Fruit fly (Drosophila melanogaster) whole organism, prepupa: ENCODE results near the gene CG43293.

Experiments used
- CG10631 ChIP-seq: fragments of 200-800 bp; sonication (Bioruptor generic); optimal IDR thresholded peaks from 2 replicates; lab custom pipeline; 2016; ENCODE audit warnings: missing biosample characterization, missing genetic modification characterization
- CG11762 ChIP-seq: fragments of 200-800 bp; sonication (Bioruptor generic); optimal IDR thresholded peaks from 3 replicates; lab custom pipeline; 2016; ENCODE audit warnings: missing biosample characterization, missing genetic modification characterization; ENCODE audit not compliant: insufficient read depth
- CG11902 ChIP-seq: fragments of 200-800 bp; sonication (Bioruptor generic); optimal IDR thresholded peaks from 3 replicates; lab custom pipeline; 2016; ENCODE audit warnings: missing biosample characterization, missing genetic modification characterization
- CG1621 ChIP-seq: fragments of 200-800 bp; sonication (Bioruptor generic); optimal IDR thresholded peaks from 3 replicates; lab custom pipeline; 2018; ENCODE audit warnings: missing biosample characterization, mild to moderate bottlenecking, missing genetic modification characterization
- CG31627 ChIP-seq: fragments of 200-800 bp; sonication (Bioruptor generic); optimal IDR thresholded peaks from 3 replicates; lab custom pipeline; 2016; ENCODE audit warnings: missing biosample characterization, missing genetic modification characterization
- CG32006 ChIP-seq: fragments of 200-800 bp; sonication (Bioruptor generic); optimal IDR thresholded peaks from 3 replicates; lab custom pipeline; 2017; ENCODE audit warnings: missing biosample characterization, mild to moderate bottlenecking, missing genetic modification characterization
- CG4318 ChIP-seq: fragments of 200-800 bp; sonication (Bioruptor generic); optimal IDR thresholded peaks from 3 replicates; lab custom pipeline; 2017; ENCODE audit warnings: missing biosample characterization, mild to moderate bottlenecking, missing genetic modification characterization
- CG6163 ChIP-seq: fragments of 200-800 bp; sonication (Bioruptor generic); IDR thresholded peaks from 3 replicates; pipeline ENCODE4 v1.3.6; 2022; ENCODE audit warnings: missing biosample characterization, missing genetic modification characterization
- CG6276 ChIP-seq: fragments of 200-800 bp; sonication (Bioruptor generic); optimal IDR thresholded peaks from 2 replicates; lab custom pipeline; 2017; ENCODE audit warnings: missing biosample characterization, mild to moderate bottlenecking, missing genetic modification characterization
- CG6792 ChIP-seq: fragments of 200-800 bp; sonication (Bioruptor generic); optimal IDR thresholded peaks from 3 replicates; lab custom pipeline; 2016; ENCODE audit warnings: missing biosample characterization, missing genetic modification characterization
- CG6808 ChIP-seq: fragments of 200-800 bp; sonication (Bioruptor generic); optimal IDR thresholded peaks from 3 replicates; lab custom pipeline; 2017; ENCODE audit warnings: missing biosample characterization, missing genetic modification characterization, mild to moderate bottlenecking, moderate library complexity, missing genetic modification reagents
- CG6854 ChIP-seq: fragments of 200-800 bp; sonication (Bioruptor generic); optimal IDR thresholded peaks from 2 replicates; lab custom pipeline; 2017; ENCODE audit warnings: missing biosample characterization, mild to moderate bottlenecking, missing genetic modification characterization
- CG8119 ChIP-seq: fragments of 200-800 bp; sonication (Bioruptor generic); IDR thresholded peaks from 3 replicates; pipeline ENCODE4 v1.3.6; 2022; ENCODE audit warnings: missing biosample characterization, missing genetic modification characterization
- CG8632 ChIP-seq: fragments of 200-800 bp; sonication (Bioruptor generic); optimal IDR thresholded peaks from 3 replicates; lab custom pipeline; 2016; ENCODE audit warnings: missing biosample characterization, missing genetic modification characterization
- CG9139 ChIP-seq: fragments of 200-800 bp; sonication (Bioruptor generic); optimal IDR thresholded peaks from 3 replicates; lab custom pipeline; 2017; ENCODE audit warnings: missing biosample characterization, mild to moderate bottlenecking, missing genetic modification characterization
- Eip78C ChIP-seq: fragments of 200-800 bp; sonication (Bioruptor generic); peaks from one replicate; lab custom pipeline; 2016; ENCODE audit warnings: missing biosample characterization, missing genetic modification characterization
- Eip93F ChIP-seq: fragments of 200-800 bp; sonication (Bioruptor generic); optimal IDR thresholded peaks from 2 replicates; lab custom pipeline; 2016; ENCODE audit warnings: missing biosample characterization, mild to moderate bottlenecking, missing genetic modification characterization
- Ets21C ChIP-seq: fragments of 200-800 bp; sonication (Bioruptor generic); optimal IDR thresholded peaks from 3 replicates; lab custom pipeline; 2016; ENCODE audit warnings: missing biosample characterization, missing genetic modification characterization
- Ets96B ChIP-seq: fragments of 200-800 bp; optimal IDR thresholded peaks from 2 replicates; lab custom pipeline; 2019; ENCODE audit warnings: missing biosample characterization, mild to moderate bottlenecking, missing genetic modification characterization, moderate library complexity
- Hr4 ChIP-seq: fragments of 200-800 bp; sonication (Bioruptor generic); optimal IDR thresholded peaks from 3 replicates; lab custom pipeline; 2016; ENCODE audit warnings: missing biosample characterization, missing genetic modification characterization
- Lpt ChIP-seq: fragments of 200-800 bp; sonication (Bioruptor generic); optimal IDR thresholded peaks from 3 replicates; lab custom pipeline; 2016; ENCODE audit warnings: missing biosample characterization, missing genetic modification characterization
- Sox14 ChIP-seq: fragments of 200-800 bp; sonication (Bioruptor generic); optimal IDR thresholded peaks from 3 replicates; lab custom pipeline; 2016; ENCODE audit warnings: missing biosample characterization, missing genetic modification characterization
- Sox15 ChIP-seq: fragments of 200-800 bp; sonication (Bioruptor generic); optimal IDR thresholded peaks from 3 replicates; lab custom pipeline; 2016; ENCODE audit warnings: missing biosample characterization, missing genetic modification characterization
- achi ChIP-seq: fragments of 200-800 bp; sonication (Bioruptor generic); optimal IDR thresholded peaks from 3 replicates; lab custom pipeline; 2016; ENCODE audit warnings: missing biosample characterization, missing genetic modification characterization
- cyc ChIP-seq: fragments of 200-800 bp; sonication (Bioruptor generic); optimal IDR thresholded peaks from 3 replicates; lab custom pipeline; 2016; ENCODE audit warnings: missing biosample characterization, missing genetic modification characterization
- dac ChIP-seq: fragments of 200-800 bp; sonication (Bioruptor generic); optimal IDR thresholded peaks from 2 replicates; lab custom pipeline; 2017; ENCODE audit warnings: missing biosample characterization, mild to moderate bottlenecking, missing genetic modification characterization
- eg ChIP-seq: fragments of 200-800 bp; sonication (Bioruptor generic); IDR thresholded peaks from 3 replicates; pipeline ENCODE4 v1.3.6; 2022; ENCODE audit warnings: missing biosample characterization, missing genetic modification characterization
- esn ChIP-seq: fragments of 200-800 bp; sonication (Bioruptor generic); optimal IDR thresholded peaks from 2 replicates; lab custom pipeline; 2016; ENCODE audit warnings: missing biosample characterization, mild to moderate bottlenecking, missing genetic modification characterization, moderate library complexity
- fd59A ChIP-seq: fragments of 200-800 bp; sonication (Bioruptor generic); optimal IDR thresholded peaks from 2 replicates; lab custom pipeline; 2017; ENCODE audit warnings: missing biosample characterization, mild to moderate bottlenecking, missing genetic modification characterization, missing genetic modification reagents
- fd85E ChIP-seq: fragments of 200-800 bp; sonication (Bioruptor generic); optimal IDR thresholded peaks from 3 replicates; lab custom pipeline; 2016; ENCODE audit warnings: missing biosample characterization, missing genetic modification characterization
- fkh ChIP-seq: fragments of 200-800 bp; sonication (Bioruptor generic); optimal IDR thresholded peaks from 3 replicates; lab custom pipeline; 2017; ENCODE audit warnings: missing biosample characterization, mild to moderate bottlenecking, missing genetic modification characterization, moderate library complexity
- lz ChIP-seq: fragments of 200-800 bp; sonication (Bioruptor generic); optimal IDR thresholded peaks from 3 replicates; lab custom pipeline; 2016; ENCODE audit warnings: missing biosample characterization, missing genetic modification characterization
- pdm3 ChIP-seq: fragments of 200-800 bp; sonication (Bioruptor generic); optimal IDR thresholded peaks from 3 replicates; lab custom pipeline; 2016; ENCODE audit warnings: missing biosample characterization, missing genetic modification characterization
- spab ChIP-seq: fragments of 200-800 bp; sonication (Bioruptor generic); optimal IDR thresholded peaks from 2 replicates; lab custom pipeline; 2017; ENCODE audit warnings: missing biosample characterization, mild to moderate bottlenecking, missing genetic modification characterization, missing genetic modification reagents
- svp ChIP-seq: fragments of 200-800 bp; sonication (Bioruptor generic); peaks from one replicate; lab custom pipeline; 2016; ENCODE audit warnings: missing biosample characterization, missing genetic modification characterization
- topi ChIP-seq: fragments of 200-800 bp; sonication (Bioruptor generic); optimal IDR thresholded peaks from 3 replicates; lab custom pipeline; 2016; ENCODE audit warnings: missing biosample characterization, missing genetic modification characterization

The CG43293 gene

dm6 chr3L:6154951-6155394 lies 30.0 kb upstream of the CG43293 start (continued):
- TF ChIP-seq fkh (GFP tag; lab: Kevin White, UChicago) (no peak), Ets96B (tag; lab: Kevin White, UChicago) (peak; percentile 37), CG4318 (GFP tag; lab: Kevin White, UChicago) (no peak), eg (GFP tag; lab: Robert Waterston, UW) (peak; percentile 84), Eip78C (GFP tag; lab: Kevin White, UChicago) (peak; percentile 73), CG1621 (tag; lab: Kevin White, UChicago) (peak; percentile 57), CG6792 (GFP tag; lab: Kevin White, UChicago) (peak; percentile 12), CG11762 (GFP tag; lab: Kevin White, UChicago) (peak; percentile 30), pdm3 (peak; percentile 15), dac (GFP tag; lab: Kevin White, UChicago) (no peak), Lpt (peak; percentile 31), CG6163 (peak; percentile 82), spab (GFP tag; lab: Kevin White, UChicago) (peak; percentile 57), topi (GFP tag; lab: Kevin White, UChicago) (no peak)

dm6 chr3L:6157327-6158032 lies 27.5 kb upstream of the CG43293 start, which contains the start of gene CG13297:
TSS of gene CG13297 (minus strand) at chr3L:6157377.
- TF ChIP-seq Eip78C (GFP tag; lab: Kevin White, UChicago) (peak; percentile 34), CG32006 (peak; percentile 14), CG8632 (GFP tag; lab: Kevin White, UChicago) (no peak), CG6276 (GFP tag; lab: Kevin White, UChicago) (peak; percentile 33)
- TF ChIP-seq, all 60 proteins: peak for 3

DNA sequence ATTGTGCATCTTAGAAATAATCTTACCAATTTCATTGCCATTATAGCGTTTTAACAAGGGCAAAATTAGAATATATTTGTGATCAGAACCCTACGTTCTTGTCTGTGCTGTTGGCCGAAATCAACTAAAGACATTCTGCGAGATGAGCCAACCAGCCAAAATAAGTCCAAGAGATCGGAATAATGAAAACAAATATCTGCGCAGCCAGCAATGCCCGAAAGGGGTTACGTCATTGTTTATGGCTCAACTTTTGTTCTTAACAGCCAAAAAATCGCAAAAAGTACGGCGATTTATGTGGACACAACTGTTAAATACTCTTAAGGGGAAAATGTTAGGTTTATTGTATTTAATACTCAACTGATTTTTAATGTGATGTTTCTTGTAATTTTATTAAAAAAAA lies 26.5 kb upstream of the CG43293 start, which contains the start of gene Cpr65Ay:
Cpr65Ay (minus strand) TSS at position 101 of the 400 bp plus-strand sequence.
- TF ChIP-seq lz (GFP tag; lab: Kevin White, UChicago), result no peak
- no peak for TF ChIP-seq fd85E (GFP tag; lab: Kevin White, UChicago)
- TF ChIP-seq achi (GFP tag; lab: Kevin White, UChicago), result no peak
- no peak for TF ChIP-seq Sox15 (GFP tag; lab: Kevin White, UChicago)
- no peak for TF ChIP-seq fd59A (GFP tag; lab: Kevin White, UChicago)
- no peak for TF ChIP-seq Hr4 (GFP tag; lab: Kevin White, UChicago)
- TF ChIP-seq CG9139 (GFP tag; lab: Kevin White, UChicago), result no peak
- TF ChIP-seq cyc (GFP tag; lab: Kevin White, UChicago), result no peak
- no peak for TF ChIP-seq esn (GFP tag; lab: Kevin White, UChicago)
- TF ChIP-seq CG6808 (GFP tag; lab: Kevin White, UChicago), result no peak
- TF ChIP-seq pdm3, result no peak
- no peak for TF ChIP-seq CG6163
- TF ChIP-seq CG10631 (GFP tag; lab: Kevin White, UChicago), result no peak
- TF ChIP-seq Sox14, result no peak
- no peak for TF ChIP-seq CG11902 (GFP tag; lab: Kevin White, UChicago)
- no peak for TF ChIP-seq Ets21C
- no peak for TF ChIP-seq CG31627
- TF ChIP-seq Eip93F, result no peak

- TF ChIP-seq CG6163, result no peak
- TF ChIP-seq spab (GFP tag; lab: Kevin White, UChicago), result no peak
- peak; percentile 47 for TF ChIP-seq svp (GFP tag; lab: Kevin White, UChicago)
- TF ChIP-seq CG6854 (GFP tag; lab: Kevin White, UChicago), result no peak
- no peak for TF ChIP-seq CG8119 (GFP tag; lab: Robert Waterston, UW)
Measured at dm6 chr3L:6159863-6160262, 25.1 kb upstream of the CG43293 start.
